Fruit fly (Drosophila melanogaster) whole organism, pupa: ENCODE measurements around the gene Bap60.
A peak's percentile ranks its signal among the peaks of the same experiment; 100 is the strongest.

Experiments
- CG17806 ChIP-seq: fragments of 200-800 bp; sonication (Bioruptor generic); optimal IDR thresholded peaks from 2 replicates; lab custom pipeline; 2018; ENCODE audit warnings: missing biosample characterization, mild to moderate bottlenecking, missing genetic modification characterization, moderate library complexity
- Pif1B ChIP-seq: fragments of 200-800 bp; sonication (Bioruptor generic); optimal IDR thresholded peaks from 3 replicates; lab custom pipeline; 2016; ENCODE audit warnings: missing biosample characterization, missing genetic modification characterization

- peak; percentile 15 for TF ChIP-seq CG17806 (tag; lab: Kevin White, UChicago)
- peak; percentile 83 for TF ChIP-seq Pif1B (GFP tag; lab: Kevin White, UChicago)
Measured at dm6 chrX:13136939-13137697, 22.2 kb downstream of the Bap60 start.
